Worm (Caenorhabditis elegans): ENCODE results near the gene T11B7.1.

The T11B7.1 gene

DNA sequence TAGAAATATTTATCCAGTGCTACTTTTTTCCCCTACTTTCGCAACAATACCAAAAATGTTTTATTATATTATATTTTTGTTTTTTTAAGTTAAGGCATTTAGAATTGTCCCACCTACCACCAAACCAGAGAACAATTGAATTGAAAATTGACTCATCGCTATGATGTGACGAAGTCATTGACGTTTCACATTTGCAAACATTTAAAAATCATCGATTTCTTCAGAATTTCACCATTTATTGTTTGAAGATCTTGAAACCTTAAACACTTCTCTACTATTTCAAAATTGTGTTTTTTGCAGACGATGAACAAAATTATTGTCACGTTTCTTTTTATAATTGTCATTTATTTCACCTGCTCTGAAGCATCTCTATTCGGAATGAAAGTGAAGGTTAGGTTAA, 40.7 kb downstream of the T11B7.1 start, which contains the start of gene C09G9.8:
Gene C09G9.8, plus strand, starts transcription at position 301 of the 400 bp plus-strand sequence.
- TF ChIP-seq nhr-12 (tag; optimal IDR thresholded peaks at IDR 0.05): no peak
- TF ChIP-seq mbf-1 (tag; optimal IDR thresholded peaks at IDR 0.05): no peak
- TF ChIP-seq sem-4 (tag; optimal IDR thresholded peaks at IDR 0.05): no peak
- no peak for TF ChIP-seq zag-1 (tag; optimal IDR thresholded peaks at IDR 0.05)
- no peak for TF ChIP-seq ama-1 (optimal IDR thresholded peaks at IDR 0.05)
- no peak for TF ChIP-seq elt-1 (tag; optimal IDR thresholded peaks at IDR 0.05)
- no peak for TF ChIP-seq Y55F3AM.14 (GFP tag; optimal IDR thresholded peaks at IDR 0.05)
- no peak for TF ChIP-seq unc-55 (GFP tag; optimal IDR thresholded peaks at IDR 0.05)
- TF ChIP-seq R02D3.7 (tag; optimal IDR thresholded peaks at IDR 0.05): no peak
- TF ChIP-seq fos-1 (tag; optimal IDR thresholded peaks at IDR 0.05): no peak
- no peak for TF ChIP-seq ztf-11 (tag; optimal IDR thresholded peaks at IDR 0.05)
- TF ChIP-seq gmeb-1 (tag; optimal IDR thresholded peaks at IDR 0.05): no peak
- TF ChIP-seq aly-2 (tag; optimal IDR thresholded peaks at IDR 0.05): no peak

DNA sequence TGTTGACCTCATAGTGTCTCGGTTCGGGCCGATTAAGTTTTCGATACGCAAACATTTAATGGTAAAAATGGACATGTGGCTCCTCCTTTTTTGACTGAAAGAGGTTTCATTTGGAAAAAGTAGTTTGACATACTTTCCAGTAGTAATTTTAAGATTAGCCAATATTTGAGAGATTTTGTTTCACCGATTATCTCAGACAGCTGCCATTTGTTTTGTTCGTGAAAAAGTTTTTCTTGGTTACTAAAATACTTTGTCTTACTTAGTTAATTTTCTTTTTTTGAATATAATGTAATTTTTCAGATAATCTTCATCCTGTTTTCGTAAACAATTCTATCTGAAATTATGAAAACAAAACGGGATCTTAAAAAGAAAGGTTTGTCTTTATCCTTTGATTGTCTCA, 45.7 kb downstream of the T11B7.1 start, which contains the start of gene C09G9.5:
Gene C09G9.5, plus strand, starts transcription at position 301 of the 400 bp plus-strand sequence.
- TF ChIP-seq nhr-12 (tag; optimal IDR thresholded peaks at IDR 0.05) (no peak), aly-2 (tag; optimal IDR thresholded peaks at IDR 0.05) (no peak)

DNA sequence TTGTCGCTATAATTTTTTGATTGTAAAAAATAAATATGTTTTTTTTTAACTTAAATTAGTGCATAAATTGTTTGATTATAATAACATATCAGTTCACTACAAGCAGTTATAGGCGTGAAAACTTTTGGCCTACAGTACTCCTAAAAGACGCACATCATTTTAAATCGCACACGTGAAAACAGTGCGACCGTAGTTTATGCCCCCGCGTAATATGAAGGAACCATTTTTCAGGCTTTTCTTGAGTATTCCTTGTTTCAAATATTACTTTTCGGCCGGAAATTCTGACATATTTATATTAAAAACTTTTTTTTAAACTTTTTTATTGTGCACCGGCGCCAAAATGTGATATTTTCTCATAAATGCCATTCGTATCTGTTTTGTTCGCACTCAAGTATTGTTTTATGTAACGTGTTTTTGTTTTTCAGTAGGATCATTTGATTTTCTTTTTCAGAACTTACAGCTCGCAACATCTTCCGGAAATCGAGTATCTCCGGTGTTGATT, 48.1 kb downstream of the T11B7.1 start, which contains the start of gene oma-1:
Gene oma-1, plus strand, starts transcription at position 452 of the 502 bp plus-strand sequence.
- TF ChIP-seq nhr-6 (tag; optimal IDR thresholded peaks at IDR 0.05): no peak
- TF ChIP-seq ztf-4 (tag; optimal IDR thresholded peaks at IDR 0.05): no peak
- TF ChIP-seq gmeb-1 (tag; optimal IDR thresholded peaks at IDR 0.05): no peak
- no peak for TF ChIP-seq Y55F3AM.14 (GFP tag; optimal IDR thresholded peaks at IDR 0.05)
- no peak for TF ChIP-seq R02D3.7 (tag; optimal IDR thresholded peaks at IDR 0.05)
- no peak for TF ChIP-seq sma-9 (GFP tag; optimal IDR thresholded peaks at IDR 0.05)
- no peak for TF ChIP-seq sma-9 (tag; optimal IDR thresholded peaks at IDR 0.05)
- TF ChIP-seq mbf-1 (tag; optimal IDR thresholded peaks at IDR 0.05): no peak
- TF ChIP-seq ztf-11 (tag; optimal IDR thresholded peaks at IDR 0.05): no peak
- TF ChIP-seq ZK546.5 (tag; optimal IDR thresholded peaks at IDR 0.05): no peak
- TF ChIP-seq nhr-25 (tag; optimal IDR thresholded peaks at IDR 0.05): no peak
- no peak for TF ChIP-seq zag-1 (tag; optimal IDR thresholded peaks at IDR 0.05)
- no peak for TF ChIP-seq nhr-77 (tag; optimal IDR thresholded peaks at IDR 0.05)
- TF ChIP-seq ceh-82 (tag; optimal IDR thresholded peaks at IDR 0.05): no peak
- no peak for TF ChIP-seq ama-1 (optimal IDR thresholded peaks at IDR 0.05)

DNA sequence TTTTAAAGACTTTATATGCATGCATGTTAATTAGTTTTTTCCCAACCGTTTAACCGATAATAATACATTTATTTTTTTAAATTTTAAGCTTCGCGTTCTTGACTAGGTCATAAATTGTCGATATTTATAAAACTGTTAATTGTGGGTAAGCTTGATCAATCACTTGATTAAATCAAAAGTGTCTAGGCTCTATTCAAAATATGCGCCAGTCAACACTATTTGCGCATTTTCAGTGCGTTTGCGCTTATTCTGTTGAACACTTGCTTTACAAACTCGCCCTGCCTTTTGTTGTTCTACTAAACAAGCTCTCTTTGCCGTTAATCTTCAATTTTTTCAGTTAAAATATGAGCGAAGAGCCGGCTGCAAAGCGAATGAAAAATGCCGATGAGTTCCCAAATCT, 50.6 kb downstream of the T11B7.1 start, which contains the start of gene spr-2:
Gene spr-2, plus strand, starts transcription at position 332 of the 400 bp plus-strand sequence.
- TF ChIP-seq ZK546.5 (tag; optimal IDR thresholded peaks at IDR 0.05): no peak
- peak; percentile 90 for TF ChIP-seq unc-55 (GFP tag; optimal IDR thresholded peaks at IDR 0.05)
- TF ChIP-seq C34F6.9 (tag; optimal IDR thresholded peaks at IDR 0.05): peak; percentile 91
- no peak for TF ChIP-seq nhr-77 (tag; optimal IDR thresholded peaks at IDR 0.05)
- no peak for TF ChIP-seq nhr-237 (tag; optimal IDR thresholded peaks at IDR 0.05)
- TF ChIP-seq nhr-12 (tag; optimal IDR thresholded peaks at IDR 0.05): no peak
- no peak for TF ChIP-seq ceh-82 (tag; optimal IDR thresholded peaks at IDR 0.05)
- no peak for TF ChIP-seq ztf-1 (GFP tag; conservative IDR thresholded peaks at IDR 0.05)
- no peak for TF ChIP-seq nhr-11 (tag; optimal IDR thresholded peaks at IDR 0.05)
- TF ChIP-seq aly-2 (tag; optimal IDR thresholded peaks at IDR 0.05): no peak
- TF ChIP-seq ztf-4 (tag; optimal IDR thresholded peaks at IDR 0.05): peak; percentile 4
- no peak for TF ChIP-seq ama-1 (optimal IDR thresholded peaks at IDR 0.05)
- peak; percentile 75 for TF ChIP-seq sma-9 (GFP tag; optimal IDR thresholded peaks at IDR 0.05)
- no peak for TF ChIP-seq sma-9 (tag; optimal IDR thresholded peaks at IDR 0.05)
- TF ChIP-seq skn-1 (tag; optimal IDR thresholded peaks at IDR 0.05): no peak
- TF ChIP-seq egl-27 (tag; optimal IDR thresholded peaks at IDR 0.05): no peak
- TF ChIP-seq lin-39 (tag; optimal IDR thresholded peaks at IDR 0.05): no peak
- TF ChIP-seq sem-4 (tag; optimal IDR thresholded peaks at IDR 0.05): peak; percentile 56
- TF ChIP-seq elt-3 (tag; optimal IDR thresholded peaks at IDR 0.05): no peak
- peak; percentile 72 for TF ChIP-seq nhr-129 (tag; optimal IDR thresholded peaks at IDR 0.05)
- TF ChIP-seq blmp-1 (tag; optimal IDR thresholded peaks at IDR 0.05; ENCODE audit: insufficient read depth): no peak
- TF ChIP-seq zag-1 (tag; optimal IDR thresholded peaks at IDR 0.05): no peak
- TF ChIP-seq nhr-25 (tag; optimal IDR thresholded peaks at IDR 0.05): peak; percentile 71
- TF ChIP-seq Y55F3AM.14 (GFP tag; optimal IDR thresholded peaks at IDR 0.05): no peak
- TF ChIP-seq gmeb-1 (tag; optimal IDR thresholded peaks at IDR 0.05): peak; percentile 89
- peak; percentile 38 for TF ChIP-seq lin-11 (tag; optimal IDR thresholded peaks at IDR 0.05)
- TF ChIP-seq R02D3.7 (tag; optimal IDR thresholded peaks at IDR 0.05): no peak
- TF ChIP-seq nhr-10 (tag; optimal IDR thresholded peaks at IDR 0.05): peak; percentile 32
- TF ChIP-seq mbf-1 (tag; optimal IDR thresholded peaks at IDR 0.05): no peak
- TF ChIP-seq unc-62 (GFP tag; optimal IDR thresholded peaks at IDR 0.05): no peak
- no peak for TF ChIP-seq ceh-16 (tag; optimal IDR thresholded peaks at IDR 0.05)
- TF ChIP-seq mdl-1 (tag; optimal IDR thresholded peaks at IDR 0.05): no peak
- no peak for TF ChIP-seq nhr-23 (tag; optimal IDR thresholded peaks at IDR 0.05)
- TF ChIP-seq elt-1 (tag; optimal IDR thresholded peaks at IDR 0.05): no peak
- peak; percentile 20 for TF ChIP-seq mab-5 (tag; optimal IDR thresholded peaks at IDR 0.05)
- no peak for TF ChIP-seq unc-39 (tag; optimal IDR thresholded peaks at IDR 0.05)
- peak; percentile 25 for TF ChIP-seq snpc-4 (tag; optimal IDR thresholded peaks at IDR 0.05)
- TF ChIP-seq peb-1 (tag; optimal IDR thresholded peaks at IDR 0.05): no peak
- TF ChIP-seq crh-2 (tag; optimal IDR thresholded peaks at IDR 0.05): peak; percentile 80
- peak; percentile 67 for TF ChIP-seq F13H6.1 (tag; optimal IDR thresholded peaks at IDR 0.05)
- TF ChIP-seq alr-1 (tag; optimal IDR thresholded peaks at IDR 0.05): no peak
- peak; percentile 72 for TF ChIP-seq lin-13 (GFP tag; optimal IDR thresholded peaks at IDR 0.05)
